Fruit fly (Drosophila melanogaster): Measurements from ENCODE around the gene CG42847.
A peak's percentile ranks its signal among the peaks of the same experiment; 100 is the strongest.

- TF ChIP-seq Snoo (tag; optimal IDR thresholded peaks at IDR 0.05) = peak; percentile 12
- no peak for TF ChIP-seq EcR (GFP tag; optimal IDR thresholded peaks at IDR 0.05)
- TF ChIP-seq CG34367 (tag; optimal IDR thresholded peaks at IDR 0.05) = peak; percentile 48
- peak; percentile 56 for TF ChIP-seq CG8301 (tag; optimal IDR thresholded peaks at IDR 0.05)
- peak; percentile 55 for TF ChIP-seq rn (GFP tag; IDR thresholded peaks at IDR 0.05)
- TF ChIP-seq fd96Ca (GFP tag; IDR thresholded peaks at IDR 0.05) = no peak
- TF ChIP-seq Pif1B (GFP tag; optimal IDR thresholded peaks at IDR 0.05) = peak; percentile 40
- peak; percentile 82 for TF ChIP-seq CG4496 (GFP tag; IDR thresholded peaks at IDR 0.05)
- TF ChIP-seq CG13204 (GFP tag; optimal IDR thresholded peaks at IDR 0.05) = no peak
- peak; percentile 69 for TF ChIP-seq CG8159 (tag; optimal IDR thresholded peaks at IDR 0.05)
- TF ChIP-seq CG32121 (GFP tag; IDR thresholded peaks at IDR 0.05) = peak; percentile 73
These were observed 20.1 kb downstream of the CG42847 start for dm6 chr2L:9447816-9448215.

All from whole organism, pupa.